Worm (Caenorhabditis elegans) whole organism, mixed stage, embryonic: ENCODE measurements around the gene F40H3.1.

Experiments used
- elt-1 ChIP-seq: sonication (generic microtip); optimal IDR thresholded peaks from 2 replicates; lab custom pipeline; 2017; ENCODE audit warnings: missing genetic modification characterization, mild to moderate bottlenecking, missing compliant biosample characterization, antibody characterized with exemption, moderate library complexity, borderline replicate concordance; ENCODE audit not compliant: insufficient read depth
- elt-3 ChIP-seq: fragments of 150-350 bp; optimal IDR thresholded peaks from 2 replicates; lab custom pipeline; 2014; ENCODE audit warnings: missing biosample characterization, missing genetic modification characterization
- flh-1 ChIP-seq: fragments of 200-800 bp; sonication (Bioruptor generic); optimal IDR thresholded peaks from 2 replicates; lab custom pipeline; 2018; ENCODE audit warnings: mild to moderate bottlenecking, missing genetic modification characterization, moderate library complexity, missing compliant biosample characterization
- ham-2 ChIP-seq: fragments of 200-800 bp; sonication (Bioruptor generic); optimal IDR thresholded peaks from 2 replicates; lab custom pipeline; 2018; ENCODE audit warnings: mild to moderate bottlenecking, missing genetic modification characterization, missing compliant biosample characterization
- lin-13 ChIP-seq: fragments of 150-350 bp; optimal IDR thresholded peaks from 2 replicates; lab custom pipeline; 2014; ENCODE audit warnings: missing biosample characterization, missing genetic modification characterization
- lsy-2 ChIP-seq: fragments of 150-350 bp; optimal IDR thresholded peaks from 2 replicates; lab custom pipeline; 2014; ENCODE audit warnings: missing biosample characterization, missing genetic modification characterization
- mep-1 ChIP-seq: fragments of 150-350 bp; optimal IDR thresholded peaks from 2 replicates; lab custom pipeline; 2017; ENCODE audit warnings: missing biosample characterization, missing genetic modification reagents, missing genetic modification characterization, inconsistent platforms
- nhr-28 ChIP-seq: fragments of 150-350 bp; optimal IDR thresholded peaks from 2 replicates; lab custom pipeline; 2014; ENCODE audit warnings: missing biosample characterization, missing genetic modification characterization
- nhr-76 ChIP-seq: sonication (generic microtip); optimal IDR thresholded peaks from 2 replicates; lab custom pipeline; 2017; ENCODE audit warnings: missing biosample characterization, missing genetic modification characterization
- sem-2 ChIP-seq: fragments of 200-800 bp; sonication (Bioruptor generic); optimal IDR thresholded peaks from 2 replicates; lab custom pipeline; 2018; ENCODE audit warnings: mild to moderate bottlenecking, missing genetic modification characterization, missing compliant biosample characterization
- snpc-4 ChIP-seq: fragments of 150-350 bp; optimal IDR thresholded peaks from 2 replicates; lab custom pipeline; 2014; ENCODE audit warnings: missing biosample characterization, missing genetic modification characterization
- unc-120 ChIP-seq: sonication (generic microtip); optimal IDR thresholded peaks from 2 replicates; lab custom pipeline; 2017; ENCODE audit warnings: missing genetic modification characterization, missing compliant biosample characterization; ENCODE audit not compliant: poor library complexity, severe bottlenecking

ce11 chrII:6170236-6170635 is 9.4 kb upstream of the F40H3.1 start:
- TF ChIP-seq lin-13 (tag; lab: Kevin White, UChicago): no peak
- no peak for TF ChIP-seq snpc-4 (tag; lab: Kevin White, UChicago)
- TF ChIP-seq mep-1: no peak
- TF ChIP-seq flh-1 (GFP tag; lab: Kevin White, UChicago): no peak
- no peak for TF ChIP-seq nhr-76 (tag; lab: Kevin White, UChicago)
- no peak for TF ChIP-seq elt-1 (tag; lab: Kevin White, UChicago)
- no peak for TF ChIP-seq elt-3 (tag; lab: Kevin White, UChicago)
- no peak for TF ChIP-seq ham-2 (GFP tag; lab: Kevin White, UChicago)
- no peak for TF ChIP-seq sem-2 (GFP tag; lab: Kevin White, UChicago)
- TF ChIP-seq nhr-28: no peak
- no peak for TF ChIP-seq lsy-2 (tag; lab: Kevin White, UChicago)
- peak; percentile 86 for TF ChIP-seq unc-120 (tag; lab: Kevin White, UChicago)
